Fruit fly (Drosophila melanogaster): ENCODE results near the gene bai.
A peak's percentile ranks its signal among the peaks of the same experiment; 100 is the strongest.

DNA sequence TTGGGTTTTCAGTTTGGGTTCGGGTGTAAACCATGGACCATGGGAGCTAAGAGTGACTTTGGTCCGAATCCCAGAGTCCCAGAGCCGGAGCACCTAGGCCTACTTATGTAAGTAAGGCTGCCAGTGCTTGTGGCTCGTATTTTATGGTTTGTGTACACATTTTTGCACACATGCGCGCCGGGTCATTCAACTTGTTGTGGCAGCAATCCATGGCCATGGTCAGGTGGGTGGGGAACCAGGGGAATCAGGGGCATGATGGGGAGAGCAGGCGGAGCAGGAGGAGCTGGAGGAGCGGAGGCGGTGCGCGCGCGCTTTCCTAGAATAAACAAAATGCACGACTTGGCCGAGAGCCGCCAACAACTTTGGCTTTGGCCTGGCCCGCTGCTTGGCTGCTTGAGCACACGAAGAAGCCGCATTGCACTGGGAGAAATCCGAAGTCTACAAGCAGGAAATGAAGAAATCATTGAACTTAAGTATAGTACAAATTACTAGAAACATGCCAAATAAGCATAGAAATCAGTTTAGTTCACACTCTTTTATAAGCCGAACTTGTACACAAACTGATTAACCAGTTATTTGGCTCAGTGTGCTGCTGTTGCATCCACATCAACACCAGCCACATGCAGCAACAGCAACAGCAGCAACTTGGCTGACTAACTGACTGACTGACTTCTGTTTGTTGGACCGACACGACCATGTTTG, 29.3 kb upstream of the bai start:
- TF ChIP-seq CG17806 (tag; optimal IDR thresholded peaks at IDR 0.05) = peak; percentile 87
- TF ChIP-seq EcR (GFP tag; optimal IDR thresholded peaks at IDR 0.05) = peak; percentile 84
- no peak for TF ChIP-seq D1 (tag; optimal IDR thresholded peaks at IDR 0.05)
- TF ChIP-seq CG12605 (GFP tag; IDR thresholded peaks at IDR 0.05) = peak; percentile 88
- TF ChIP-seq Ets98B (GFP tag; IDR thresholded peaks at IDR 0.05) = peak; percentile 95
- peak; percentile 81 for TF ChIP-seq rn (GFP tag; IDR thresholded peaks at IDR 0.05)
